Worm (Caenorhabditis elegans) whole organism, young adult: ENCODE results near the gene C36E8.4.

Experiments
- B0336.3 ChIP-seq: fragments of 200-800 bp; sonication (Bioruptor generic); IDR thresholded peaks from 2 replicates; pipeline ENCODE4 v1.3.6; 2022; ENCODE audit warnings: missing genetic modification characterization, missing compliant biosample characterization
- C17E4.6 ChIP-seq: fragments of 200-800 bp; sonication (Bioruptor generic); IDR thresholded peaks from 2 replicates; pipeline ENCODE4 v1.3.6; 2022; ENCODE audit warnings: missing genetic modification reagents, missing genetic modification characterization, missing compliant biosample characterization
- F52B5.7 ChIP-seq: sonication (generic microtip); optimal IDR thresholded peaks from 2 replicates; lab custom pipeline; 2016; ENCODE audit warnings: mild to moderate bottlenecking, missing genetic modification characterization, missing compliant biosample characterization
- K11D2.4 ChIP-seq: fragments of 200-800 bp; sonication (Bioruptor generic); IDR thresholded peaks from 2 replicates; pipeline ENCODE4 v1.3.6; 2022; ENCODE audit warnings: missing genetic modification reagents, missing genetic modification characterization, missing compliant biosample characterization
- K12H6.12 ChIP-seq: fragments of 200-800 bp; sonication (Bioruptor generic); optimal IDR thresholded peaks from 2 replicates; lab custom pipeline; 2018; ENCODE audit warnings: mild to moderate bottlenecking, missing genetic modification characterization, missing compliant biosample characterization
- Y79H2A.3 ChIP-seq: fragments of 200-800 bp; sonication (Bioruptor generic); conservative IDR thresholded peaks from 2 replicates; pipeline ENCODE4 v1.3.6; 2022; ENCODE audit warnings: missing genetic modification reagents, missing genetic modification characterization, missing compliant biosample characterization
- ama-1 ChIP-seq, 3 experiments: fragments of 150-350 bp in 1 of 3; sonication (generic microtip) in 2 of 3; optimal IDR thresholded peaks; 2 replicates each; lab custom pipeline; 2014 to 2018; ENCODE audit warnings: missing biosample characterization in 2 of 3, missing genetic modification characterization in 2 of 3, missing genetic modification reagents in 2 of 3
- attf-5 ChIP-seq: fragments of 200-800 bp; sonication (Bioruptor generic); optimal IDR thresholded peaks from 2 replicates; lab custom pipeline; 2018; ENCODE audit warnings: mild to moderate bottlenecking, missing genetic modification characterization, missing compliant biosample characterization
- cebp-1 ChIP-seq, 2 experiments: fragments of 200-800 bp in 1 of 2; sonication (Bioruptor generic) in 1 of 2; sonication (generic microtip) in 1 of 2; IDR thresholded peaks in 1 of 2; optimal IDR thresholded peaks in 1 of 2; 2 replicates each; pipeline versions ENCODE4 v1.3.6 to Lab custom; 2017 to 2022; ENCODE audit warnings: missing compliant biosample characterization in 2 of 2, missing genetic modification characterization in 2 of 2, mild to moderate bottlenecking in 1 of 2, missing genetic modification reagents in 1 of 2, moderate library complexity in 1 of 2
- ceh-27 ChIP-seq: fragments of 200-800 bp; sonication (Bioruptor generic); optimal IDR thresholded peaks from 2 replicates; lab custom pipeline; 2018; ENCODE audit warnings: mild to moderate bottlenecking, missing genetic modification characterization, moderate library complexity, missing compliant biosample characterization
- chd-7 ChIP-seq: sonication (generic microtip); optimal IDR thresholded peaks from 2 replicates; lab custom pipeline; 2016; ENCODE audit warnings: mild to moderate bottlenecking, missing genetic modification characterization, moderate library complexity, missing compliant biosample characterization
- dox-1 ChIP-seq: fragments of 200-800 bp; sonication (Bioruptor generic); IDR thresholded peaks from 2 replicates; pipeline ENCODE4 v1.3.6; 2022; ENCODE audit warnings: missing genetic modification reagents, missing genetic modification characterization, missing compliant biosample characterization
- efl-1 ChIP-seq: fragments of 150-350 bp; optimal IDR thresholded peaks from 2 replicates; lab custom pipeline; 2014; ENCODE audit warnings: missing biosample characterization, missing genetic modification reagents, missing genetic modification characterization
- egrh-3 ChIP-seq: fragments of 200-800 bp; sonication (Bioruptor generic); IDR thresholded peaks from 2 replicates; pipeline ENCODE4 v1.3.6; 2022; ENCODE audit warnings: missing genetic modification reagents, missing genetic modification characterization, missing compliant biosample characterization
- hmg-1.2 ChIP-seq: fragments of 200-800 bp; sonication (Bioruptor generic); IDR thresholded peaks from 2 replicates; pipeline ENCODE4 v1.3.6; 2022; ENCODE audit warnings: missing genetic modification reagents, missing genetic modification characterization, missing compliant biosample characterization
- let-607 ChIP-seq, 2 experiments: fragments of 200-800 bp in 1 of 2; sonication (Bioruptor generic) in 1 of 2; sonication (generic microtip) in 1 of 2; optimal IDR thresholded peaks; 2 replicates each; lab custom pipeline; 2016 to 2018; ENCODE audit warnings: mild to moderate bottlenecking in 2 of 2, missing compliant biosample characterization in 2 of 2, missing genetic modification characterization in 2 of 2, moderate library complexity in 2 of 2, missing genotype in 1 of 2
- lin-26 ChIP-seq: fragments of 200-800 bp; sonication (Bioruptor generic); IDR thresholded peaks from 2 replicates; pipeline ENCODE4 v1.3.6; 2022; ENCODE audit warnings: missing genetic modification reagents, missing genetic modification characterization, missing compliant biosample characterization
- lin-35 ChIP-seq, 3 experiments: fragments of 150-350 bp in 2 of 3; sonication (generic microtip) in 1 of 3; optimal IDR thresholded peaks; 2 replicates each; lab custom pipeline; 2014 to 2018; ENCODE audit warnings: missing biosample characterization in 3 of 3, missing genetic modification characterization in 3 of 3, missing genetic modification reagents in 3 of 3
- lin-54 ChIP-seq: fragments of 200-800 bp; sonication (Bioruptor generic); optimal IDR thresholded peaks from 2 replicates; lab custom pipeline; 2018; ENCODE audit warnings: mild to moderate bottlenecking, missing genetic modification characterization, missing compliant biosample characterization
- madf-3 ChIP-seq: fragments of 200-800 bp; sonication (Bioruptor generic); IDR thresholded peaks from 2 replicates; pipeline ENCODE4 v1.3.6; 2022; ENCODE audit warnings: missing genetic modification reagents, missing genetic modification characterization, missing compliant biosample characterization
- madf-6 ChIP-seq: fragments of 200-800 bp; sonication (Bioruptor generic); IDR thresholded peaks from 2 replicates; pipeline ENCODE4 v1.3.6; 2022; ENCODE audit warnings: missing genetic modification reagents, missing genetic modification characterization, missing compliant biosample characterization
- madf-8 ChIP-seq: fragments of 200-800 bp; sonication (Bioruptor generic); conservative IDR thresholded peaks from 2 replicates; pipeline ENCODE4 v1.3.6; 2022; ENCODE audit warnings: missing genetic modification reagents, missing genetic modification characterization, missing compliant biosample characterization
- mel-28 ChIP-seq: sonication (generic microtip); optimal IDR thresholded peaks from 2 replicates; lab custom pipeline; 2016; ENCODE audit warnings: borderline replicate concordance, mild to moderate bottlenecking, missing genetic modification characterization, missing compliant biosample characterization
- mxl-1 ChIP-seq: sonication (generic microtip); optimal IDR thresholded peaks from 2 replicates; lab custom pipeline; 2016; ENCODE audit warnings: missing genetic modification characterization, missing compliant biosample characterization
- nfya-1 ChIP-seq: sonication (generic microtip); optimal IDR thresholded peaks from 2 replicates; lab custom pipeline; 2017; ENCODE audit warnings: antibody characterized with exemption, missing compliant biosample characterization, missing genetic modification characterization, borderline replicate concordance; ENCODE audit not compliant: insufficient read depth
- nfyb-1 ChIP-seq: fragments of 200-800 bp; sonication (Bioruptor generic); IDR thresholded peaks from 2 replicates; pipeline ENCODE4 v1.3.6; 2022; ENCODE audit warnings: missing genetic modification reagents, missing genetic modification characterization, missing compliant biosample characterization
- nhr-120 ChIP-seq: fragments of 200-800 bp; sonication (Bioruptor generic); IDR thresholded peaks from 2 replicates; pipeline ENCODE4 v1.3.6; 2022; ENCODE audit warnings: missing genetic modification characterization, missing compliant biosample characterization
- pbrm-1 ChIP-seq: fragments of 200-800 bp; sonication (Bioruptor generic); IDR thresholded peaks from 2 replicates; pipeline ENCODE4 v1.3.6; 2022; ENCODE audit warnings: missing genetic modification reagents, missing genetic modification characterization, missing compliant biosample characterization
- rcor-1 ChIP-seq: fragments of 200-800 bp; sonication (Bioruptor generic); IDR thresholded peaks from 2 replicates; pipeline ENCODE4 v1.3.6; 2022; ENCODE audit warnings: missing genetic modification reagents, missing genetic modification characterization, missing compliant biosample characterization
- rec-8 ChIP-seq, 2 experiments: sonication (generic microtip); optimal IDR thresholded peaks; 2 replicates each; lab custom pipeline; 2016; ENCODE audit warnings: mild to moderate bottlenecking in 2 of 2, missing genetic modification characterization in 2 of 2, missing genetic modification reagents in 2 of 2, missing genotype in 2 of 2, missing biosample characterization in 1 of 2, missing compliant biosample characterization in 1 of 2, moderate library complexity in 1 of 2
- sea-2 ChIP-seq: fragments of 200-800 bp; sonication (Bioruptor generic); IDR thresholded peaks from 2 replicates; pipeline ENCODE4 v1.3.6; 2022; ENCODE audit warnings: missing genetic modification characterization, missing compliant biosample characterization
- somi-1 ChIP-seq: fragments of 200-800 bp; sonication (Bioruptor generic); optimal IDR thresholded peaks from 2 replicates; lab custom pipeline; 2018; ENCODE audit warnings: mild to moderate bottlenecking, missing genetic modification characterization, missing compliant biosample characterization
- tbx-9 ChIP-seq: sonication (generic microtip); optimal IDR thresholded peaks from 2 replicates; lab custom pipeline; 2016; ENCODE audit warnings: borderline replicate concordance, missing genetic modification characterization, inconsistent platforms, missing compliant biosample characterization
- zfh-2 ChIP-seq: fragments of 200-800 bp; sonication (Bioruptor generic); conservative IDR thresholded peaks from 2 replicates; pipeline ENCODE4 v1.3.6; 2022; ENCODE audit warnings: missing genetic modification reagents, missing genetic modification characterization, missing compliant biosample characterization
- ztf-22 ChIP-seq: fragments of 200-800 bp; sonication (Bioruptor generic); optimal IDR thresholded peaks from 2 replicates; lab custom pipeline; 2018; ENCODE audit warnings: mild to moderate bottlenecking, missing genetic modification characterization, moderate library complexity, missing compliant biosample characterization

Gene C36E8.4

DNA sequence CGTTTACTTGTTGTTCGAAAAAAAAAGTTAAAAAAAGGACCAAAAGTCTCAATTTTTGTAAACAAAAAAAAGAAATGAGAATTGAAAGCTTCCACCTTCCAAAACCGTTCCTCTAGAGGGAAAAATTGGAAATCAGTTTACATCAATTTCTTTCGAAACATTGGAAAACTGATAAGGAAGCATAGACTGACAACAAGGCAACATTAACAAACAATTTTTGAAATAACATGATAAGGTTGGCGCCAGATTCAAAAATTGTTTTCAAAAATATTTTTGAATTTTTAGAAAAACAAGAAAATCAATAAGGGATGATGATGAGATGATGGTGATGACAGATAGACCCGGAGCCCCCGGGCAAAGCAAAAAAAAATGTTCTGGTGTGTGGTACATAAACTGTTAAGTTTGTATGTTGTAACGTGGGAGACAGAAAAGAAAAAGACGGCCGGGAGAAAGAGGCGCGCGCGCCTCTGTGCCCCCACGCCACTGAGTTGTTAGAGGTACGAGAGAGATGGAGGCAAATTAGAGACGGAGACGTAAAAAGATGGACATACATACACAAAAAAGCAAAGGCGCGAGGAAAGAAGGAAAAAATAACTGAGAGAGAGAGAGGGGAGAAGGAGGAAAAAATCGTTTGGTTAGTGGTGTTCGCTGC is 32.0 kb upstream of the C36E8.4 start (continued):
- 0 out of 2 replicates have a peak, but pooled peaks have one; percentile 19 for TF ChIP-seq lin-26
- no peak for TF ChIP-seq mel-28
- no peak for TF ChIP-seq rec-8 (tag; optimal IDR thresholded peaks at IDR 0.05; lab: Kevin White, UChicago)
- peak; percentile 83; the same call in 1 of the 2 replicates for TF ChIP-seq hmg-1.2 (GFP tag; lab: Robert Waterston, UW)
- no peak for TF ChIP-seq ama-1 (optimal IDR thresholded peaks at IDR 0.05; lab: Kevin White, UChicago)
- no peak for TF ChIP-seq ama-1 (GFP tag; optimal IDR thresholded peaks at IDR 0.05; lab: Kevin White, UChicago)
- peak in 1 of 2 experiments; percentile 49 for TF ChIP-seq let-607 (tag; optimal IDR thresholded peaks at IDR 0.05; lab: Kevin White, UChicago)
- no peak for TF ChIP-seq tbx-9
- no peak for TF ChIP-seq nfya-1 (tag; lab: Kevin White, UChicago)
- peak; percentile 15 for TF ChIP-seq ceh-27 (GFP tag; lab: Kevin White, UChicago)
- TF ChIP-seq Y79H2A.3 (GFP tag; lab: Robert Waterston, UW): no peak
- peak; percentile 37 for TF ChIP-seq lin-54
- TF ChIP-seq B0336.3 (GFP tag; lab: Robert Waterston, UW): peak; percentile 54; the same call in 1 of the 2 replicates
- no peak for TF ChIP-seq madf-3 (GFP tag; lab: Robert Waterston, UW)
- no peak for TF ChIP-seq C17E4.6 (GFP tag; lab: Robert Waterston, UW)
- no peak for TF ChIP-seq rcor-1
- TF ChIP-seq zfh-2 (GFP tag; lab: Robert Waterston, UW): peak; percentile 88
- TF ChIP-seq dox-1 (GFP tag; lab: Robert Waterston, UW): peak; percentile 75
- TF ChIP-seq chd-7 (tag; lab: Kevin White, UChicago): peak; percentile 40
- TF ChIP-seq somi-1 (GFP tag; lab: Kevin White, UChicago): peak; percentile 3
- peak in 1 of 3 experiments; percentile 48 for TF ChIP-seq lin-35 (GFP tag; optimal IDR thresholded peaks at IDR 0.05; lab: Kevin White, UChicago)
- TF ChIP-seq K11D2.4 (GFP tag; lab: Robert Waterston, UW): peak; percentile 71; the same call in 1 of the 2 replicates
- 0 out of 2 replicates have a peak, but pooled peaks have one; percentile 21 for TF ChIP-seq pbrm-1 (GFP tag; lab: Robert Waterston, UW)
- peak; percentile 63; the same call in 1 of the 2 replicates for TF ChIP-seq nfyb-1

ce11 chrIII:3984049-3984484 is 28.1 kb upstream of the C36E8.4 start:
- TF ChIP-seq F52B5.7 (tag; lab: Kevin White, UChicago) (peak; percentile 19), attf-5 (GFP tag; lab: Kevin White, UChicago) (peak; percentile 11), ztf-22 (GFP tag; lab: Kevin White, UChicago) (no peak), efl-1 (peak; percentile 65), dox-1 (GFP tag; lab: Robert Waterston, UW) (peak; percentile 46; the same call in 1 of the 2 replicates), hmg-1.2 (GFP tag; lab: Robert Waterston, UW) (peak; percentile 32; the same call in 1 of the 2 replicates), mxl-1 (no peak), lin-26 (peak; percentile 32; the same call in 1 of the 2 replicates), sea-2 (GFP tag; lab: Robert Waterston, UW) (no peak), ceh-27 (GFP tag; lab: Kevin White, UChicago) (no peak), madf-6 (GFP tag; lab: Robert Waterston, UW) (peak; percentile 68; the same call in 1 of the 2 replicates), nhr-120 (0 out of 2 replicates have a peak, but pooled peaks have one; percentile 15), K12H6.12 (tag; lab: Kevin White, UChicago) (peak; percentile 80), madf-8 (GFP tag; lab: Robert Waterston, UW) (peak; percentile 38; the same call in 1 of the 2 replicates), lin-54 (peak; percentile 2), egrh-3 (GFP tag; lab: Robert Waterston, UW) (peak; percentile 50; the same call in 1 of the 2 replicates), cebp-1 (GFP tag; IDR thresholded peaks at IDR 0.05; lab: Robert Waterston, UW) (no peak), cebp-1 (tag; optimal IDR thresholded peaks at IDR 0.05; lab: Kevin White, UChicago) (peak; percentile 30), zfh-2 (GFP tag; lab: Robert Waterston, UW) (peak; percentile 95)
